Worm (Caenorhabditis elegans): ENCODE measurements around the gene lin-26.

ce11 chrII:7714614-7715186 is 32.7 kb downstream of the lin-26 start:
- no peak for TF ChIP-seq unc-130 (GFP tag; optimal IDR thresholded peaks at IDR 0.05)
- TF ChIP-seq hmg-20 (GFP tag; IDR thresholded peaks at IDR 0.05) = no peak
- no peak for TF ChIP-seq snpc-1.1 (tag; optimal IDR thresholded peaks at IDR 0.05; ENCODE audit: insufficient read depth)
- no peak for TF ChIP-seq efl-1 (GFP tag; optimal IDR thresholded peaks at IDR 0.05)
- TF ChIP-seq lir-1 (GFP tag; conservative IDR thresholded peaks at IDR 0.05) = no peak
- no peak for TF ChIP-seq unc-62 (GFP tag; optimal IDR thresholded peaks at IDR 0.05)
- no peak for TF ChIP-seq ets-4 (GFP tag; optimal IDR thresholded peaks at IDR 0.05)
- TF ChIP-seq nfya-1 (tag; optimal IDR thresholded peaks at IDR 0.05; ENCODE audit: borderline replicate concordance, insufficient read depth) = no peak
- TF ChIP-seq madf-8 (GFP tag; conservative IDR thresholded peaks at IDR 0.05) = no peak
- no peak for TF ChIP-seq sptf-2 (GFP tag; optimal IDR thresholded peaks at IDR 0.05)
- no peak for TF ChIP-seq attf-6 (GFP tag; IDR thresholded peaks at IDR 0.05)
- no peak for TF ChIP-seq lsl-1 (GFP tag; optimal IDR thresholded peaks at IDR 0.05)

Data from whole organism, young adult.